Fruit fly (Drosophila melanogaster): Measurements from ENCODE around the gene Rab5.
A peak's percentile ranks its signal among the peaks of the same experiment; 100 is the strongest.

Gene Rab5

dm6 chr2L:2365077-2365651, at the start of gene Rab5, which contains the start of gene Axud1:
TSS of gene Rab5 (minus strand) at chr2L:2365273.
TSS of gene Axud1 (plus strand) at chr2L:2365345.
- TF ChIP-seq CG8478 (optimal IDR thresholded peaks at IDR 0.05), result no peak
- peak in 1 of 2 experiments; percentile 2 for TF ChIP-seq CTCF (optimal IDR thresholded peaks at IDR 0.05)

dm6 chr2L:2413093-2413492, 48.0 kb upstream of the Rab5 start:
- TF ChIP-seq CG8478 (optimal IDR thresholded peaks at IDR 0.05), result no peak
- TF ChIP-seq CTCF (optimal IDR thresholded peaks at IDR 0.05), result no peak

- TF ChIP-seq CG8478 (optimal IDR thresholded peaks at IDR 0.05) (no peak), CTCF (optimal IDR thresholded peaks at IDR 0.05) (no peak)
Measured at dm6 chr2L:2404631-2405030, 39.6 kb upstream of the Rab5 start.

dm6 chr2L:2402194-2402593, 37.1 kb upstream of the Rab5 start:
- TF ChIP-seq CG8478 (optimal IDR thresholded peaks at IDR 0.05), result no peak
- TF ChIP-seq CTCF (optimal IDR thresholded peaks at IDR 0.05), result no peak

- TF ChIP-seq CG8478 (optimal IDR thresholded peaks at IDR 0.05) (no peak), CTCF (optimal IDR thresholded peaks at IDR 0.05) (no peak)
Measured at dm6 chr2L:2399897-2400296, 34.8 kb upstream of the Rab5 start, which contains the start of gene VGlut. TSS of gene VGlut (plus strand) at chr2L:2400295.

dm6 chr2L:2398459-2398858, 33.4 kb upstream of the Rab5 start:
- no peak for TF ChIP-seq CG8478 (optimal IDR thresholded peaks at IDR 0.05)
- no peak for TF ChIP-seq CTCF (optimal IDR thresholded peaks at IDR 0.05)

- no peak for TF ChIP-seq CG8478 (optimal IDR thresholded peaks at IDR 0.05)
- TF ChIP-seq CTCF (optimal IDR thresholded peaks at IDR 0.05), result no peak
Measured at dm6 chr2L:2397080-2397479, 32.0 kb upstream of the Rab5 start.

- TF ChIP-seq CG8478 (optimal IDR thresholded peaks at IDR 0.05) (no peak), CTCF (optimal IDR thresholded peaks at IDR 0.05) (no peak)
Measured at dm6 chr2L:2394872-2395271, 29.8 kb upstream of the Rab5 start.

dm6 chr2L:2391321-2391720, 26.2 kb upstream of the Rab5 start, which contains the start of gene CG46448:
TSS of gene CG46448 (plus strand) at chr2L:2391660.
- TF ChIP-seq CTCF (optimal IDR thresholded peaks at IDR 0.05), result no peak
- TF ChIP-seq CG8478 (optimal IDR thresholded peaks at IDR 0.05), result no peak

dm6 chr2L:2390589-2390988, 25.5 kb upstream of the Rab5 start, which contains the start of gene CG43750:
TSS of gene CG43750 (minus strand) at chr2L:2390689.
- TF ChIP-seq CG8478 (optimal IDR thresholded peaks at IDR 0.05) (no peak), CTCF (optimal IDR thresholded peaks at IDR 0.05) (no peak)

dm6 chr2L:2385692-2386091, 20.6 kb upstream of the Rab5 start, which contains the start of gene CG3557:
TSS of gene CG3557 (minus strand) at chr2L:2385792.
- no peak for TF ChIP-seq CG8478 (optimal IDR thresholded peaks at IDR 0.05)
- TF ChIP-seq CTCF (optimal IDR thresholded peaks at IDR 0.05), result no peak

dm6 chr2L:2382971-2383370, 17.9 kb upstream of the Rab5 start, which contains the start of gene PIG-Wa:
TSS of gene PIG-Wa (plus strand) at chr2L:2383202.
- TF ChIP-seq CTCF (optimal IDR thresholded peaks at IDR 0.05) (no peak), CG8478 (optimal IDR thresholded peaks at IDR 0.05) (no peak)

dm6 chr2L:2380805-2381204, 15.7 kb upstream of the Rab5 start, which contains the start of gene Eogt:
TSS of gene Eogt (plus strand) at chr2L:2381097.
- no peak for TF ChIP-seq CG8478 (optimal IDR thresholded peaks at IDR 0.05)
- peak in 1 of 2 experiments; percentile 6 for TF ChIP-seq CTCF (optimal IDR thresholded peaks at IDR 0.05)

- no peak for TF ChIP-seq CTCF (optimal IDR thresholded peaks at IDR 0.05)
- TF ChIP-seq CG8478 (optimal IDR thresholded peaks at IDR 0.05), result no peak
Measured at dm6 chr2L:2376418-2376702, 11.3 kb upstream of the Rab5 start.

dm6 chr2L:2375655-2376417, 10.8 kb upstream of the Rab5 start, which contains the start of gene Atxn7:
TSS of gene Atxn7 (plus strand) at chr2L:2375841.
- TF ChIP-seq CTCF (optimal IDR thresholded peaks at IDR 0.05) (peak in 1 of 2 experiments; percentile 27), CG8478 (optimal IDR thresholded peaks at IDR 0.05) (no peak)
